Fruit fly (Drosophila melanogaster): ENCODE results near the gene Tengl2.
A peak's percentile ranks its signal among the peaks of the same experiment; 100 is the strongest.

Tengl2 gene

DNA sequence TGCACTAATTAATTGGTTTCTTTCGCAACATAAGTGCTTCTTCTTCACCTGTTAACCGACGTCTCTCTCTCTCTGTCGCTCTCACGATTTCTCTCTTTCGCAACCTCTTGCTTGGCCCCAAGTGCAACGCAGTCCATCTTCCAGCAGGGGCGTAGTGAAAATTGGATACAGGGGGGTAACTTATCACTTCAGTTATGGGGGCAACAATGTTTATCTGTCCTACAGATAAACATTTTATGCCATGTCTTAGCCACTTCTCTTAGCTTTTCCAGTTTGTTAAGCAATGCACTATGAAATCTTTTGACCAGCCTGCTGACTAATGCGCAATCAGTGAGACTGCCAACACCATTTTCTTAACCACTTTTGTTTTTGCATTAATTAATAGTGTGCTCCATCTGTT, 11.9 kb downstream of the Tengl2 start (continued):
- TF ChIP-seq B-H2 (GFP tag; optimal IDR thresholded peaks at IDR 0.05) (no peak), esg (GFP tag; conservative IDR thresholded peaks at IDR 0.05) (peak; percentile 9; the same call in 1 of the 2 replicates), psq (GFP tag; optimal IDR thresholded peaks at IDR 0.05) (no peak), CG6791 (GFP tag; IDR thresholded peaks at IDR 0.05; ENCODE audit: partially characterized antibody) (no peak), h (optimal IDR thresholded peaks at IDR 0.05) (no peak), CG14050 (GFP tag; IDR thresholded peaks at IDR 0.05) (peak; percentile 56; the same call in 1 of the 3 replicates), CG4404 (GFP tag; IDR thresholded peaks at IDR 0.05) (no peak), tin (GFP tag; optimal IDR thresholded peaks at IDR 0.05) (peak; percentile 35), Awh (GFP tag; IDR thresholded peaks at IDR 0.05) (no peak; the same call in none of the 2 replicates), CG14014 (GFP tag; IDR thresholded peaks at IDR 0.05) (peak; percentile 53; the same call in 1 of the 2 replicates), BEAF-32 (GFP tag; optimal IDR thresholded peaks at IDR 0.05) (no peak), zfh1 (GFP tag; IDR thresholded peaks at IDR 0.05) (peak; percentile 61; the same call in 1 of the 3 replicates), CG31388 (GFP tag; optimal IDR thresholded peaks at IDR 0.05) (no peak), fru (optimal IDR thresholded peaks at IDR 0.05) (no peak), CG18262 (tag; optimal IDR thresholded peaks at IDR 0.05) (peak; percentile 41), Atf6 (GFP tag; IDR thresholded peaks at IDR 0.05) (peak; percentile 55), CG1647 (GFP tag; optimal IDR thresholded peaks at IDR 0.05) (no peak), Aef1 (GFP tag; IDR thresholded peaks at IDR 0.05) (peak; percentile 36; the same call in 2 of the 3 replicates), tup (GFP tag; optimal IDR thresholded peaks at IDR 0.05) (no peak), CG13624 (GFP tag; optimal IDR thresholded peaks at IDR 0.05) (no peak), nau (GFP tag; optimal IDR thresholded peaks at IDR 0.05) (no peak), CG12071 (GFP tag; optimal IDR thresholded peaks at IDR 0.05) (peak; percentile 59), dpn (GFP tag; optimal IDR thresholded peaks at IDR 0.05) (peak; percentile 26 to 47), Hmx (GFP tag; optimal IDR thresholded peaks at IDR 0.05) (no peak), z (GFP tag; IDR thresholded peaks at IDR 0.05) (no peak), CG17829 (tag; optimal IDR thresholded peaks at IDR 0.05) (no peak), dm (GFP tag; optimal IDR thresholded peaks at IDR 0.05) (no peak), CTCF (GFP tag; optimal IDR thresholded peaks at IDR 0.05) (no peak), CG4360 (GFP tag; IDR thresholded peaks at IDR 0.05) (no peak), Dp (GFP tag; optimal IDR thresholded peaks at IDR 0.05) (no peak), ara (GFP tag; IDR thresholded peaks at IDR 0.05) (peak; percentile 71), dati (GFP tag; IDR thresholded peaks at IDR 0.05) (no peak; the same call in 1 of the 2 replicates), bbx (GFP tag; IDR thresholded peaks at IDR 0.05; ENCODE audit: partially characterized antibody) (no peak), run (tag; optimal IDR thresholded peaks at IDR 0.05) (no peak), CG8478 (optimal IDR thresholded peaks at IDR 0.05) (no peak), sens-2 (GFP tag; IDR thresholded peaks at IDR 0.05) (peak; percentile 48; the same call in 1 of the 2 replicates), CG12219 (GFP tag; optimal IDR thresholded peaks at IDR 0.05) (peak; percentile 39), NK7.1 (GFP tag; optimal IDR thresholded peaks at IDR 0.05) (no peak), al (GFP tag; IDR thresholded peaks at IDR 0.05) (no peak), eyg (GFP tag; optimal IDR thresholded peaks at IDR 0.05) (no peak), HLHmδ (GFP tag; optimal IDR thresholded peaks at IDR 0.05) (no peak), CG3995 (GFP tag; optimal IDR thresholded peaks at IDR 0.05) (no peak), Oli (tag; optimal IDR thresholded peaks at IDR 0.05) (peak; percentile 64), Antp (GFP tag; optimal IDR thresholded peaks at IDR 0.05) (peak; percentile 38), CG7745 (tag; optimal IDR thresholded peaks at IDR 0.05) (no peak), ham (GFP tag; IDR thresholded peaks at IDR 0.05) (no peak), grn (GFP tag; optimal IDR thresholded peaks at IDR 0.05) (no peak), Ssrp (tag; optimal IDR thresholded peaks at IDR 0.05) (peak; percentile 30), chn (GFP tag; optimal IDR thresholded peaks at IDR 0.05) (peak; percentile 18), stc (GFP tag; IDR thresholded peaks at IDR 0.05) (peak; percentile 72; the same call in 1 of the 2 replicates), Taf1 (GFP tag; IDR thresholded peaks at IDR 0.05) (no peak), CG10366 (GFP tag; IDR thresholded peaks at IDR 0.05) (no peak; the same call in 1 of the 2 replicates), lov (optimal IDR thresholded peaks at IDR 0.05) (no peak), lov (GFP tag; IDR thresholded peaks at IDR 0.05) (peak; percentile 25; the same call in 1 of the 3 replicates)
